Fruit fly (Drosophila melanogaster): Measurements from ENCODE around the gene lin-28.

lin-28 gene

dm6 chr3L:5616472-5616871 is 38.0 kb upstream of the lin-28 start:
- TF ChIP-seq psq (GFP tag; optimal IDR thresholded peaks at IDR 0.05) (peak; percentile 12), jim (GFP tag; optimal IDR thresholded peaks at IDR 0.05) (no peak)

- TF ChIP-seq Jra (GFP tag; optimal IDR thresholded peaks at IDR 0.05) (no peak), N (GFP tag; optimal IDR thresholded peaks at IDR 0.05) (no peak), woc (GFP tag; optimal IDR thresholded peaks at IDR 0.05) (no peak), psq (GFP tag; optimal IDR thresholded peaks at IDR 0.05) (peak; percentile 57), Vsx2 (GFP tag; optimal IDR thresholded peaks at IDR 0.05; ENCODE audit: partially characterized antibody) (no peak), fru (GFP tag; optimal IDR thresholded peaks at IDR 0.05) (no peak), lola (GFP tag; optimal IDR thresholded peaks at IDR 0.05) (no peak)
Observed at dm6 chr3L:5617395-5617794, 37.1 kb upstream of the lin-28 start.

- TF ChIP-seq N (GFP tag; optimal IDR thresholded peaks at IDR 0.05) (no peak), Hr78 (GFP tag; optimal IDR thresholded peaks at IDR 0.05) (no peak), sv (GFP tag; optimal IDR thresholded peaks at IDR 0.05) (no peak), tai (GFP tag; optimal IDR thresholded peaks at IDR 0.05) (no peak), ey (GFP tag; optimal IDR thresholded peaks at IDR 0.05) (no peak), HLH106 (tag; optimal IDR thresholded peaks at IDR 0.05) (no peak), Jra (GFP tag; optimal IDR thresholded peaks at IDR 0.05) (no peak), usp (GFP tag; optimal IDR thresholded peaks at IDR 0.05) (no peak), Rel (GFP tag; optimal IDR thresholded peaks at IDR 0.05) (no peak), Rel (tag; optimal IDR thresholded peaks at IDR 0.05) (no peak), rgr (GFP tag; optimal IDR thresholded peaks at IDR 0.05) (no peak), fru (GFP tag; optimal IDR thresholded peaks at IDR 0.05) (no peak), Sp1 (GFP tag; optimal IDR thresholded peaks at IDR 0.05) (no peak), CrebA (GFP tag; optimal IDR thresholded peaks at IDR 0.05; ENCODE audit: borderline replicate concordance) (no peak), Hr83 (GFP tag; optimal IDR thresholded peaks at IDR 0.05; ENCODE audit: poor library complexity, severe bottlenecking) (no peak), Abd-B (GFP tag; optimal IDR thresholded peaks at IDR 0.05) (no peak), CG9705 (GFP tag; optimal IDR thresholded peaks at IDR 0.05) (no peak), Hnf4 (GFP tag; optimal IDR thresholded peaks at IDR 0.05) (no peak), Dif (GFP tag; optimal IDR thresholded peaks at IDR 0.05; ENCODE audit: partially characterized antibody) (no peak), woc (GFP tag; optimal IDR thresholded peaks at IDR 0.05) (no peak), sage (GFP tag; optimal IDR thresholded peaks at IDR 0.05) (no peak)
Observed at dm6 chr3L:5618697-5619096, 35.8 kb upstream of the lin-28 start.

dm6 chr3L:5621506-5621905 is 33.0 kb upstream of the lin-28 start:
- no peak for TF ChIP-seq tai (GFP tag; optimal IDR thresholded peaks at IDR 0.05)
- TF ChIP-seq woc (GFP tag; optimal IDR thresholded peaks at IDR 0.05): no peak
- no peak for TF ChIP-seq h (GFP tag; optimal IDR thresholded peaks at IDR 0.05)
- TF ChIP-seq CG32264 (GFP tag; optimal IDR thresholded peaks at IDR 0.05): no peak
- no peak for TF ChIP-seq Jra (GFP tag; optimal IDR thresholded peaks at IDR 0.05)
- no peak for TF ChIP-seq brk (GFP tag; optimal IDR thresholded peaks at IDR 0.05)
- TF ChIP-seq Hr78 (GFP tag; optimal IDR thresholded peaks at IDR 0.05): no peak
- TF ChIP-seq CG9705 (GFP tag; optimal IDR thresholded peaks at IDR 0.05): no peak
- TF ChIP-seq dsf (GFP tag; optimal IDR thresholded peaks at IDR 0.05; ENCODE audit: borderline replicate concordance): no peak
- no peak for TF ChIP-seq Myc (optimal IDR thresholded peaks at IDR 0.05)
- TF ChIP-seq HLH106 (tag; optimal IDR thresholded peaks at IDR 0.05): no peak
- no peak for TF ChIP-seq Dfd (GFP tag; optimal IDR thresholded peaks at IDR 0.05)

- peak; percentile 40 for TF ChIP-seq CrebA (GFP tag; optimal IDR thresholded peaks at IDR 0.05; ENCODE audit: borderline replicate concordance)
- TF ChIP-seq HLH106 (tag; optimal IDR thresholded peaks at IDR 0.05): no peak
- TF ChIP-seq jim (GFP tag; optimal IDR thresholded peaks at IDR 0.05): no peak
- TF ChIP-seq dl (GFP tag; optimal IDR thresholded peaks at IDR 0.05; ENCODE audit: insufficient read depth in 1 of 2, partially characterized antibody in 2 of 2): peak in 1 of 2 experiments; percentile 12
- TF ChIP-seq Sp1 (GFP tag; optimal IDR thresholded peaks at IDR 0.05): peak; percentile 0
- TF ChIP-seq Rel (GFP tag; optimal IDR thresholded peaks at IDR 0.05): no peak
- TF ChIP-seq Rel (tag; optimal IDR thresholded peaks at IDR 0.05): peak; percentile 39
- TF ChIP-seq fru (GFP tag; optimal IDR thresholded peaks at IDR 0.05): peak; percentile 10
- TF ChIP-seq tai (GFP tag; optimal IDR thresholded peaks at IDR 0.05): peak; percentile 69
- peak; percentile 79 for TF ChIP-seq psq (GFP tag; optimal IDR thresholded peaks at IDR 0.05)
- no peak for TF ChIP-seq GATAd (GFP tag; optimal IDR thresholded peaks at IDR 0.05)
- no peak for TF ChIP-seq ey (GFP tag; optimal IDR thresholded peaks at IDR 0.05)
- no peak for TF ChIP-seq lola (GFP tag; optimal IDR thresholded peaks at IDR 0.05)
- no peak for TF ChIP-seq Hr83 (GFP tag; optimal IDR thresholded peaks at IDR 0.05; ENCODE audit: poor library complexity, severe bottlenecking)
- no peak for TF ChIP-seq usp (GFP tag; optimal IDR thresholded peaks at IDR 0.05)
- no peak for TF ChIP-seq N (GFP tag; optimal IDR thresholded peaks at IDR 0.05)
- TF ChIP-seq h (GFP tag; optimal IDR thresholded peaks at IDR 0.05): no peak
Observed at dm6 chr3L:5621908-5622307, 32.6 kb upstream of the lin-28 start.
